Worm (Caenorhabditis elegans) whole organism, L2 larva: ENCODE data around the gene F25E5.8.

Experiments used
- C34F6.9 ChIP-seq: fragments of 150-350 bp; optimal IDR thresholded peaks from 2 replicates; lab custom pipeline; 2014; ENCODE audit warnings: missing biosample characterization, missing genetic modification characterization
- Y55F3AM.14 ChIP-seq: fragments of 200-800 bp; sonication (Bioruptor generic); optimal IDR thresholded peaks from 2 replicates; lab custom pipeline; 2018; ENCODE audit warnings: mild to moderate bottlenecking, missing genetic modification characterization, missing compliant biosample characterization
- alr-1 ChIP-seq: fragments of 150-350 bp; optimal IDR thresholded peaks from 2 replicates; lab custom pipeline; 2014; ENCODE audit warnings: missing biosample characterization, missing genetic modification characterization
- ama-1 ChIP-seq: fragments of 150-350 bp; optimal IDR thresholded peaks from 2 replicates; lab custom pipeline; 2018; ENCODE audit warnings: inconsistent platforms
- crh-2 ChIP-seq: sonication (generic microtip); optimal IDR thresholded peaks from 2 replicates; lab custom pipeline; 2017; ENCODE audit warnings: missing biosample characterization, missing genetic modification characterization
- dmd-4 ChIP-seq: sonication (generic microtip); optimal IDR thresholded peaks from 2 replicates; lab custom pipeline; 2017; ENCODE audit warnings: missing biosample characterization, missing genetic modification characterization
- elt-1 ChIP-seq: fragments of 150-350 bp; optimal IDR thresholded peaks from 2 replicates; lab custom pipeline; 2014; ENCODE audit warnings: missing biosample characterization, missing genetic modification characterization
- elt-3 ChIP-seq: sonication (generic microtip); optimal IDR thresholded peaks from 2 replicates; lab custom pipeline; 2017; ENCODE audit warnings: missing biosample characterization, missing genetic modification characterization
- lin-11 ChIP-seq: fragments of 150-350 bp; sonication (generic microtip); optimal IDR thresholded peaks from 2 replicates; lab custom pipeline; 2014; ENCODE audit warnings: missing biosample characterization, missing genetic modification characterization, inconsistent platforms, mixed read lengths
- lin-13 ChIP-seq: fragments of 150-350 bp; optimal IDR thresholded peaks from 2 replicates; lab custom pipeline; 2014; ENCODE audit warnings: missing biosample characterization, missing genetic modification reagents, missing genetic modification characterization
- lsy-2 ChIP-seq, 2 experiments: fragments of 150-350 bp in 1 of 2; sonication (generic microtip) in 1 of 2; optimal IDR thresholded peaks; 2 replicates each; lab custom pipeline; 2014 to 2017; ENCODE audit warnings: missing biosample characterization in 2 of 2, missing genetic modification characterization in 2 of 2
- mab-5 ChIP-seq: fragments of 150-350 bp; optimal IDR thresholded peaks from 2 replicates; lab custom pipeline; 2014; ENCODE audit warnings: missing biosample characterization, missing genetic modification characterization
- mdl-1 ChIP-seq, 2 experiments: fragments of 150-350 bp in 1 of 2; sonication (generic microtip) in 1 of 2; optimal IDR thresholded peaks; 2 replicates each; lab custom pipeline; 2017; ENCODE audit warnings: missing biosample characterization in 2 of 2, missing genetic modification characterization in 2 of 2
- nhr-10 ChIP-seq: sonication (generic microtip); optimal IDR thresholded peaks from 2 replicates; lab custom pipeline; 2017; ENCODE audit warnings: missing biosample characterization, missing genetic modification characterization
- nhr-11 ChIP-seq: fragments of 150-350 bp; optimal IDR thresholded peaks from 2 replicates; lab custom pipeline; 2014; ENCODE audit warnings: missing biosample characterization, missing genetic modification characterization
- nhr-21 ChIP-seq: fragments of 150-350 bp; optimal IDR thresholded peaks from 2 replicates; lab custom pipeline; 2014; ENCODE audit warnings: missing biosample characterization, missing genetic modification characterization
- nhr-23 ChIP-seq: fragments of 150-350 bp; optimal IDR thresholded peaks from 2 replicates; lab custom pipeline; 2014; ENCODE audit warnings: missing biosample characterization, missing genetic modification reagents, missing genetic modification characterization
- nhr-237 ChIP-seq: fragments of 150-350 bp; optimal IDR thresholded peaks from 2 replicates; lab custom pipeline; 2014; ENCODE audit warnings: missing biosample characterization, missing genetic modification characterization
- nhr-77 ChIP-seq: fragments of 150-350 bp; optimal IDR thresholded peaks from 2 replicates; lab custom pipeline; 2014; ENCODE audit warnings: missing biosample characterization, missing genetic modification characterization
- peb-1 ChIP-seq: fragments of 150-350 bp; optimal IDR thresholded peaks from 2 replicates; lab custom pipeline; 2014; ENCODE audit warnings: missing biosample characterization, missing genetic modification characterization
- skn-1 ChIP-seq: sonication (generic microtip); optimal IDR thresholded peaks from 2 replicates; lab custom pipeline; 2017; ENCODE audit warnings: missing biosample characterization, missing genetic modification characterization
- sma-3 ChIP-seq: sonication (generic microtip); optimal IDR thresholded peaks from 2 replicates; lab custom pipeline; 2016; ENCODE audit warnings: missing genetic modification reagents, missing genetic modification characterization, missing compliant biosample characterization
- snpc-4 ChIP-seq: fragments of 150-350 bp; optimal IDR thresholded peaks from 2 replicates; lab custom pipeline; 2014; ENCODE audit warnings: missing biosample characterization, missing genetic modification characterization
- unc-39 ChIP-seq: fragments of 150-350 bp; optimal IDR thresholded peaks from 2 replicates; lab custom pipeline; 2014; ENCODE audit warnings: missing biosample characterization, missing genetic modification characterization
- unc-55 ChIP-seq: fragments of 150-350 bp; sonication (generic microtip); optimal IDR thresholded peaks from 3 replicates; lab custom pipeline; 2014; ENCODE audit warnings: missing biosample characterization, missing genetic modification reagents, missing genetic modification characterization
- unc-62 ChIP-seq: fragments of 150-350 bp; optimal IDR thresholded peaks from 2 replicates; lab custom pipeline; 2014; ENCODE audit warnings: missing biosample characterization, missing genetic modification reagents, missing genetic modification characterization
- zag-1 ChIP-seq: fragments of 150-350 bp; optimal IDR thresholded peaks from 2 replicates; lab custom pipeline; 2014; ENCODE audit warnings: missing biosample characterization, missing genetic modification characterization
- ztf-1 ChIP-seq: fragments of 200-800 bp; sonication (Bioruptor generic); conservative IDR thresholded peaks from 2 replicates; pipeline ENCODE4 v1.3.6; 2022; ENCODE audit warnings: missing genetic modification characterization, missing compliant biosample characterization
- ztf-11 ChIP-seq: sonication (generic microtip); optimal IDR thresholded peaks from 2 replicates; lab custom pipeline; 2017; ENCODE audit warnings: missing biosample characterization, missing genetic modification characterization
- ztf-4 ChIP-seq: fragments of 150-350 bp; optimal IDR thresholded peaks from 2 replicates; lab custom pipeline; 2014; ENCODE audit warnings: missing biosample characterization, missing genetic modification characterization

Gene F25E5.8

DNA sequence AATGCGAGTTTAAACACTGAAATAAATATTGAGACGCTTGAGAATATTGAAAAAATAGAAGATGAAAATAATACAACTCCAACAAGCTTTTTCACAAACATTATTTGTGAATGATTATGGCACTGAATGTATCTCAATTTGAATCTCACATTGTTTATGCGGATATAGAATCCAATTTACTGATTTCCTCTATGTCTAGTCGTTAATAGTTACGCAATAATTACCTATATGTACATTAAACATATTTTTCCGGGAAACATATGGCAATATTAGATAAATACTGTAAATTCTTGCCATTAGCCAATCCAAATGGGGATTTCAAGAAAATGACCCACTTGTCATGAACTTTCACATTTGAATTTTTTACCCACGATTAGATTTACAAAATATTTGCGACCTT is 40.4 kb upstream of the F25E5.8 start, which contains the start of gene srx-9:
Gene srx-9, minus strand, starts transcription at position 101 of the 400 bp plus-strand sequence.
- TF ChIP-seq unc-39 (no peak), nhr-21 (tag; lab: Kevin White, UChicago) (no peak), lsy-2 (tag; optimal IDR thresholded peaks at IDR 0.05; lab: Kevin White, UChicago) (no peak), ztf-1 (GFP tag; lab: Robert Waterston, UW) (no peak), ztf-11 (tag; lab: Kevin White, UChicago) (no peak), zag-1 (tag; lab: Kevin White, UChicago) (no peak), elt-3 (tag; lab: Kevin White, UChicago) (no peak), nhr-237 (tag; lab: Kevin White, UChicago) (no peak)

- TF ChIP-seq alr-1 (tag; lab: Kevin White, UChicago) (no peak), zag-1 (tag; lab: Kevin White, UChicago) (no peak), peb-1 (tag; lab: Kevin White, UChicago) (no peak), lin-11 (tag; lab: Kevin White, UChicago) (no peak), lsy-2 (tag; optimal IDR thresholded peaks at IDR 0.05; lab: Kevin White, UChicago) (no peak), ztf-1 (GFP tag; lab: Robert Waterston, UW) (no peak), unc-62 (no peak), crh-2 (tag; lab: Kevin White, UChicago) (no peak), mdl-1 (tag; optimal IDR thresholded peaks at IDR 0.05; lab: Kevin White, UChicago) (no peak), snpc-4 (tag; lab: Kevin White, UChicago) (no peak), nhr-77 (tag; lab: Kevin White, UChicago) (no peak), mab-5 (no peak), dmd-4 (no peak), Y55F3AM.14 (no peak), nhr-10 (tag; lab: Kevin White, UChicago) (no peak)
Measured at ce11 chrV:7399202-7399601, 36.5 kb upstream of the F25E5.8 start, which contains the start of gene gst-41. gst-41 (minus strand) TSS chrV:7399302.

DNA sequence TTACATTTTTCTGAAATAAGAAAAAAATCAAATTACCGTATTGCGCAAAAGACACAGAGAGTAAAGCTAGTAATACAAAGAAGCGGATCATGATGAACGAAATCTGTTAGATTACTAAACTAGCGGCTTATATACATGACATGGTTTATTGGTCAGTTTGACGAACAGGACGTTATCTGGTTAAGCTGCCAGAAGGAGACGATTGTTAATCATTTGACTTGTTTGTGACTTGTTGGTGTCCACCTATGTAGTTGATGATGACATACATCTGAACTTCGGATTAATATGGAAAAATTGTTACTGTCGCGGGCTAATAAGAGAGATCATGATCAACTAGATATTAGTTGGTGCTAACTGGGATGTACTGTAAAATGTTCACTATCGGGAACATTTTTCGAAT is 35.6 kb upstream of the F25E5.8 start, which contains the start of gene cnc-9:
Gene cnc-9, minus strand, starts transcription at position 101 of the 400 bp plus-strand sequence.
- TF ChIP-seq ztf-11 (tag; lab: Kevin White, UChicago): no peak
- TF ChIP-seq lsy-2 (tag; optimal IDR thresholded peaks at IDR 0.05; lab: Kevin White, UChicago): no peak
- no peak for TF ChIP-seq nhr-10 (tag; lab: Kevin White, UChicago)
- no peak for TF ChIP-seq lin-13
- TF ChIP-seq elt-1 (tag; lab: Kevin White, UChicago): no peak
- no peak for TF ChIP-seq zag-1 (tag; lab: Kevin White, UChicago)
- TF ChIP-seq C34F6.9: no peak
- TF ChIP-seq ztf-4 (tag; lab: Kevin White, UChicago): no peak
- no peak for TF ChIP-seq sma-3 (GFP tag; lab: Kevin White, UChicago)
- no peak for TF ChIP-seq elt-3 (tag; lab: Kevin White, UChicago)
- TF ChIP-seq Y55F3AM.14: no peak

- no peak for TF ChIP-seq sma-3 (GFP tag; lab: Kevin White, UChicago)
Measured at ce11 chrV:7400588-7400987, 35.1 kb upstream of the F25E5.8 start, which contains the start of gene srx-60. srx-60 (plus strand) TSS chrV:7400888.

- TF ChIP-seq lsy-2 (tag; optimal IDR thresholded peaks at IDR 0.05; lab: Kevin White, UChicago): no peak
- no peak for TF ChIP-seq nhr-11 (tag; lab: Kevin White, UChicago)
- no peak for TF ChIP-seq nhr-10 (tag; lab: Kevin White, UChicago)
- TF ChIP-seq lin-13: no peak
- no peak for TF ChIP-seq mdl-1 (tag; optimal IDR thresholded peaks at IDR 0.05; lab: Kevin White, UChicago)
- TF ChIP-seq ama-1 (lab: Kevin White, UChicago): no peak
- no peak for TF ChIP-seq nhr-23 (tag; lab: Kevin White, UChicago)
- no peak for TF ChIP-seq C34F6.9
Measured at ce11 chrV:7402355-7402754, 33.4 kb upstream of the F25E5.8 start, which contains the start of gene srj-13. srj-13 (plus strand) TSS chrV:7402655.

- no peak for TF ChIP-seq mab-5
- TF ChIP-seq unc-55: no peak
Measured at ce11 chrV:7403501-7403900, 32.2 kb upstream of the F25E5.8 start.

DNA sequence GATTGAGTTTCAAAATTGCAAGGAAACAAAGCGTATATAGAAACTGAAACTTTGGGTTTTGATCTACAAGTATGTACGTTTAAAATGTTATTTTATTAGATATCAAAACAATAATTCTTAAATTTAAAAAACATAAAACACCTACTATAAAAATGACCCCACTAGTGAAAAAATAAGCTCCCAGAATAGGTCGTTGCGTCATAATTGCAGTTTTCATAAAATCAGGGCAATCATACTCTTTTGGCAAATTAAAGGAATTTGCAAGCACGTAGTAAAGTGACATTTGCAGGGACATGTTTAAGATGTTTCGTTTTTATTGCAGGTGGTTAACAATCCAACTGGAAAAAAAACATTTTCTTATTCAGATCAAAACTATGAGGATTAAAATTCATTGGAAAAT is 27.2 kb upstream of the F25E5.8 start, which contains the start of gene srt-6:
Gene srt-6, minus strand, starts transcription at position 295 of the 400 bp plus-strand sequence.
- TF ChIP-seq mab-5 (no peak), zag-1 (tag; lab: Kevin White, UChicago) (no peak), skn-1 (tag; lab: Kevin White, UChicago) (no peak)
- TF ChIP-seq, all 48 proteins: peak for 0
